Comparison of ENCODE assay signal across 4 fruit fly cellular contexts in the genomic region with DNA sequence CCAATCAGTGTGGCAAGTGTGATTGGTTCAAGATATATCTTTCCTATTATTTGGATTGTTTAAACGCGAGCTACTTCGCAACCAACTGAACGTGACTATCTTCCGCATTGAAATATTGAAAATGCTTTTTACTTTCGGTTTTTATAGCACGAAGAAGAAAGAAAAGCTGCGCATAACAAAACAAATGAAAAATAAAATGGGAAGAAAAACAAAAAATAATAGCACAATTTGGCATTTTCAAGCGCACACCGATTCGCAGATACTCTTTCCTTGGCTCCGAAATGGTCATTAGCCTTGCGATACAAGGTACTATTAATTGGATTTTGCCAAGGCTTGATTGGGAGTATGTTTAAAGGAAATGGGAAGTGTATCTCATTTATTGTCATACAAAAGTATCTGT.
TF ChIP-seq lines count a peak whose summit lies in the region.

A gene (minus strand): TSS at position 101 of the 400 bp plus-strand sequence.

- no peak for TF ChIP-seq CTCF in whole organism, embryonic (GFP tag; optimal IDR thresholded peaks at IDR 0.05; lab: Kevin White, UChicago)

TF ChIP-seq in whole organism, embryonic, 481 proteins besides CTCF, POLR2A, EP300 and RAD21:
- TF ChIP-seq CG11456 (GFP tag; IDR thresholded peaks at IDR 0.05; lab: Robert Waterston, UW) (no peak), eve (GFP tag; optimal IDR thresholded peaks at IDR 0.05; lab: Kevin White, UChicago) (no peak), D19A (tag; optimal IDR thresholded peaks at IDR 0.05; lab: Kevin White, UChicago) (peak; percentile 75), CG6813 (GFP tag; optimal IDR thresholded peaks at IDR 0.05; lab: Kevin White, UChicago) (no peak)

TF ChIP-seq in whole organism, prepupa, 60 proteins besides CTCF, POLR2A, EP300 and RAD21 (continues in another document):
- TF ChIP-seq Hr38 (GFP tag; optimal IDR thresholded peaks at IDR 0.05; lab: Kevin White, UChicago) = no peak
- TF ChIP-seq spab (GFP tag; optimal IDR thresholded peaks at IDR 0.05; lab: Kevin White, UChicago) = no peak
- no peak for TF ChIP-seq topi (GFP tag; optimal IDR thresholded peaks at IDR 0.05; lab: Kevin White, UChicago)
- no peak for TF ChIP-seq CG6808 (GFP tag; optimal IDR thresholded peaks at IDR 0.05; lab: Kevin White, UChicago)
- TF ChIP-seq CG8119 (GFP tag; IDR thresholded peaks at IDR 0.05; lab: Robert Waterston, UW) = no peak; the same call in 2 of the 3 replicates
- no peak for TF ChIP-seq CG7368 (GFP tag; optimal IDR thresholded peaks at IDR 0.05; lab: Kevin White, UChicago)
- peak; percentile 28; the same call in 1 of the 2 replicates for TF ChIP-seq CG15336 (GFP tag; IDR thresholded peaks at IDR 0.05; lab: Robert Waterston, UW)
- no peak for TF ChIP-seq CG9139 (GFP tag; optimal IDR thresholded peaks at IDR 0.05; lab: Kevin White, UChicago)
- no peak for TF ChIP-seq svp (GFP tag; lab: Kevin White, UChicago)
- TF ChIP-seq dac (GFP tag; optimal IDR thresholded peaks at IDR 0.05; lab: Kevin White, UChicago) = no peak
- no peak for TF ChIP-seq Lpt (GFP tag; optimal IDR thresholded peaks at IDR 0.05; lab: Kevin White, UChicago)
- no peak for TF ChIP-seq Smox (GFP tag; optimal IDR thresholded peaks at IDR 0.05; lab: Kevin White, UChicago)
- no peak for TF ChIP-seq CG11762 (GFP tag; optimal IDR thresholded peaks at IDR 0.05; lab: Kevin White, UChicago; ENCODE audit: insufficient read depth)
- TF ChIP-seq Sox15 (GFP tag; optimal IDR thresholded peaks at IDR 0.05; lab: Kevin White, UChicago) = no peak
- no peak for TF ChIP-seq Ets21C (GFP tag; optimal IDR thresholded peaks at IDR 0.05; lab: Kevin White, UChicago)
- TF ChIP-seq eg (GFP tag; IDR thresholded peaks at IDR 0.05; lab: Robert Waterston, UW) = 0 out of 3 replicates have a peak, but pooled peaks have one; percentile 34
- TF ChIP-seq CG10631 (GFP tag; optimal IDR thresholded peaks at IDR 0.05; lab: Kevin White, UChicago) = no peak
- TF ChIP-seq fd59A (GFP tag; optimal IDR thresholded peaks at IDR 0.05; lab: Kevin White, UChicago) = no peak
- TF ChIP-seq vri (GFP tag; optimal IDR thresholded peaks at IDR 0.05; lab: Kevin White, UChicago) = no peak
- no peak for TF ChIP-seq CG10669 (GFP tag; optimal IDR thresholded peaks at IDR 0.05; lab: Kevin White, UChicago)
- no peak for TF ChIP-seq CG6792 (GFP tag; optimal IDR thresholded peaks at IDR 0.05; lab: Kevin White, UChicago)
- no peak for TF ChIP-seq CG4318 (GFP tag; optimal IDR thresholded peaks at IDR 0.05; lab: Kevin White, UChicago)
- TF ChIP-seq CG1621 (tag; optimal IDR thresholded peaks at IDR 0.05; lab: Kevin White, UChicago) = no peak
- TF ChIP-seq Blimp-1 (GFP tag; optimal IDR thresholded peaks at IDR 0.05; lab: Kevin White, UChicago) = no peak
- TF ChIP-seq CG11902 (GFP tag; optimal IDR thresholded peaks at IDR 0.05; lab: Kevin White, UChicago) = no peak
- TF ChIP-seq CG6854 (GFP tag; optimal IDR thresholded peaks at IDR 0.05; lab: Kevin White, UChicago) = no peak
- no peak for TF ChIP-seq OdsH (GFP tag; optimal IDR thresholded peaks at IDR 0.05; lab: Kevin White, UChicago)
- no peak for TF ChIP-seq lz (GFP tag; optimal IDR thresholded peaks at IDR 0.05; lab: Kevin White, UChicago)

TF ChIP-seq in whole organism, pupa, 21 proteins besides CTCF, POLR2A, EP300 and RAD21:
- TF ChIP-seq CG14655 (GFP tag; optimal IDR thresholded peaks at IDR 0.05; lab: Kevin White, UChicago) (peak; percentile 25), Pif1A (GFP tag; optimal IDR thresholded peaks at IDR 0.05; lab: Kevin White, UChicago) (no peak), CG8301 (tag; optimal IDR thresholded peaks at IDR 0.05; lab: Kevin White, UChicago) (peak; percentile 2)

TF ChIP-seq in whole organism, wandering third instar larva, 38 proteins besides CTCF, POLR2A, EP300 and RAD21:
- TF ChIP-seq Jra (GFP tag; optimal IDR thresholded peaks at IDR 0.05; lab: Kevin White, UChicago) = no peak
- TF ChIP-seq Vsx2 (GFP tag; optimal IDR thresholded peaks at IDR 0.05; lab: Kevin White, UChicago; ENCODE audit: partially characterized antibody) = no peak
- TF ChIP-seq pan (optimal IDR thresholded peaks at IDR 0.05; lab: Kevin White, UChicago) = no peak
- peak; percentile 34 for TF ChIP-seq HLH106 (tag; optimal IDR thresholded peaks at IDR 0.05; lab: Kevin White, UChicago)
- no peak for TF ChIP-seq CG9705 (GFP tag; optimal IDR thresholded peaks at IDR 0.05; lab: Kevin White, UChicago)
- TF ChIP-seq Sp1 (GFP tag; optimal IDR thresholded peaks at IDR 0.05; lab: Kevin White, UChicago) = peak; percentile 10
- no peak for TF ChIP-seq foxo (GFP tag; optimal IDR thresholded peaks at IDR 0.05; lab: Kevin White, UChicago)
- TF ChIP-seq Rel (GFP tag; optimal IDR thresholded peaks at IDR 0.05; lab: Kevin White, UChicago) = no peak
- TF ChIP-seq Rel (tag; optimal IDR thresholded peaks at IDR 0.05; lab: Kevin White, UChicago) = peak; percentile 1
- TF ChIP-seq psq (GFP tag; optimal IDR thresholded peaks at IDR 0.05; lab: Kevin White, UChicago) = no peak
- no peak for TF ChIP-seq Dfd (GFP tag; optimal IDR thresholded peaks at IDR 0.05; lab: Kevin White, UChicago)
- no peak for TF ChIP-seq rgr (GFP tag; optimal IDR thresholded peaks at IDR 0.05; lab: Kevin White, UChicago)
- no peak for TF ChIP-seq fru (GFP tag; optimal IDR thresholded peaks at IDR 0.05; lab: Kevin White, UChicago)
- TF ChIP-seq Hr78 (GFP tag; optimal IDR thresholded peaks at IDR 0.05; lab: Kevin White, UChicago) = no peak
- TF ChIP-seq GATAd (GFP tag; optimal IDR thresholded peaks at IDR 0.05; lab: Kevin White, UChicago) = no peak
- no peak for TF ChIP-seq CG32264 (GFP tag; optimal IDR thresholded peaks at IDR 0.05; lab: Kevin White, UChicago)
- TF ChIP-seq OdsH (GFP tag; optimal IDR thresholded peaks at IDR 0.05; lab: Kevin White, UChicago) = no peak
- TF ChIP-seq br (GFP tag; optimal IDR thresholded peaks at IDR 0.05; lab: Kevin White, UChicago) = no peak
- TF ChIP-seq Abd-B (GFP tag; optimal IDR thresholded peaks at IDR 0.05; lab: Kevin White, UChicago) = no peak
- no peak for TF ChIP-seq tai (GFP tag; optimal IDR thresholded peaks at IDR 0.05; lab: Kevin White, UChicago)
- no peak for TF ChIP-seq Myc (optimal IDR thresholded peaks at IDR 0.05; lab: Kevin White, UChicago)
- TF ChIP-seq dsf (GFP tag; optimal IDR thresholded peaks at IDR 0.05; lab: Kevin White, UChicago; ENCODE audit: borderline replicate concordance) = no peak
- no peak for TF ChIP-seq CrebA (GFP tag; optimal IDR thresholded peaks at IDR 0.05; lab: Kevin White, UChicago; ENCODE audit: borderline replicate concordance)
- no peak for TF ChIP-seq usp (GFP tag; optimal IDR thresholded peaks at IDR 0.05; lab: Kevin White, UChicago)
- no peak for TF ChIP-seq Dif (GFP tag; optimal IDR thresholded peaks at IDR 0.05; lab: Kevin White, UChicago; ENCODE audit: partially characterized antibody)
TF ChIP-seq in whole organism, wandering third instar larva: peak in this region for 3.
